Worm (Caenorhabditis elegans) whole organism, L2 larva: Measurements from ENCODE around the gene atg-18.

Experiments used
- ZK546.5 ChIP-seq: sonication (generic microtip); optimal IDR thresholded peaks from 2 replicates; lab custom pipeline; 2017; ENCODE audit warnings: missing biosample characterization, missing genetic modification characterization
- blmp-1 ChIP-seq: sonication (generic microtip); optimal IDR thresholded peaks from 2 replicates; lab custom pipeline; 2017; ENCODE audit warnings: missing genetic modification characterization, mild to moderate bottlenecking, missing compliant biosample characterization, antibody characterized with exemption, moderate library complexity; ENCODE audit not compliant: insufficient read depth
- gmeb-1 ChIP-seq: fragments of 150-350 bp; optimal IDR thresholded peaks from 2 replicates; lab custom pipeline; 2014; ENCODE audit warnings: missing biosample characterization, missing genetic modification characterization
- lin-13 ChIP-seq: fragments of 150-350 bp; optimal IDR thresholded peaks from 2 replicates; lab custom pipeline; 2014; ENCODE audit warnings: missing biosample characterization, missing genetic modification reagents, missing genetic modification characterization
- lin-39 ChIP-seq: fragments of 150-350 bp; optimal IDR thresholded peaks from 2 replicates; lab custom pipeline; 2014; ENCODE audit warnings: missing biosample characterization, missing genetic modification reagents, missing genetic modification characterization
- lsy-2 ChIP-seq, 2 experiments: fragments of 150-350 bp in 1 of 2; sonication (generic microtip) in 1 of 2; optimal IDR thresholded peaks; 2 replicates each; lab custom pipeline; 2014 to 2017; ENCODE audit warnings: missing biosample characterization in 2 of 2, missing genetic modification characterization in 2 of 2
- nhr-12 ChIP-seq: fragments of 150-350 bp; optimal IDR thresholded peaks from 2 replicates; lab custom pipeline; 2014; ENCODE audit warnings: missing biosample characterization, missing genetic modification characterization
- nhr-129 ChIP-seq: fragments of 150-350 bp; optimal IDR thresholded peaks from 2 replicates; lab custom pipeline; 2014; ENCODE audit warnings: missing biosample characterization, missing genetic modification characterization
- nhr-23 ChIP-seq: fragments of 150-350 bp; optimal IDR thresholded peaks from 2 replicates; lab custom pipeline; 2014; ENCODE audit warnings: missing biosample characterization, missing genetic modification reagents, missing genetic modification characterization
- skn-1 ChIP-seq: sonication (generic microtip); optimal IDR thresholded peaks from 2 replicates; lab custom pipeline; 2017; ENCODE audit warnings: missing biosample characterization, missing genetic modification characterization
- snpc-4 ChIP-seq: fragments of 150-350 bp; optimal IDR thresholded peaks from 2 replicates; lab custom pipeline; 2014; ENCODE audit warnings: missing biosample characterization, missing genetic modification characterization
- unc-62 ChIP-seq: fragments of 150-350 bp; optimal IDR thresholded peaks from 2 replicates; lab custom pipeline; 2014; ENCODE audit warnings: missing biosample characterization, missing genetic modification reagents, missing genetic modification characterization

DNA sequence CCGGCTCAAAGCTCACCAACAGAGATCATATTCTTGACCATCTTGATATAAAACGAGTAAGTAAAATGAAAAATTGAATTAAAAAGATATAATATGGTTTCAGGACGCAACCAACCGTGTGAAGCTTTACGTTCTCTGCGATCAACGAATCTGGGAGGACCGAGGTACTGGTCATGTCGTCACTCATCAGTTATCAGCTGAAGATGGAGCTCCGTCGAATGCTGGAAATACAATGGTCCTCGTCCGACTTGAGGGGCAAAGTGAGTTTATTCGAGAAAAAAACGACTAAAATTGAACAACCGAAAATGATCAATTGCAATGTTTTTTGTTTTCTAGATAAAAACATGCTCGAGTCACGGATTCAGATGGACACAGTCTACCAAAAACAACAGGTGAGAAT, 22.6 kb downstream of the atg-18 start:
- TF ChIP-seq skn-1 (tag; lab: Kevin White, UChicago) (no peak), lin-13 (no peak), nhr-23 (tag; lab: Kevin White, UChicago) (no peak), nhr-12 (tag; lab: Kevin White, UChicago) (no peak), snpc-4 (tag; lab: Kevin White, UChicago) (no peak), gmeb-1 (no peak), ZK546.5 (tag; lab: Kevin White, UChicago) (no peak), nhr-129 (tag; lab: Kevin White, UChicago) (no peak), blmp-1 (no peak), unc-62 (GFP tag; lab: Kevin White, UChicago) (no peak), lin-39 (tag; lab: Kevin White, UChicago) (no peak), lsy-2 (tag; optimal IDR thresholded peaks at IDR 0.05; lab: Kevin White, UChicago) (no peak)
